Worm (Caenorhabditis elegans) whole organism, young adult: Measurements from ENCODE around the gene cah-2.

Experiments used
- F23B12.7 ChIP-seq: sonication (generic microtip); optimal IDR thresholded peaks from 2 replicates; lab custom pipeline; 2017; ENCODE audit warnings: missing genetic modification characterization, mild to moderate bottlenecking, missing compliant biosample characterization, antibody characterized with exemption, moderate library complexity; ENCODE audit not compliant: insufficient read depth
- F49E8.2 ChIP-seq: sonication (generic microtip); optimal IDR thresholded peaks from 3 replicates; lab custom pipeline; 2017; ENCODE audit warnings: missing genetic modification characterization, mild to moderate bottlenecking, missing compliant biosample characterization, antibody characterized with exemption, moderate library complexity; ENCODE audit not compliant: insufficient read depth
- akir-1 ChIP-seq: fragments of 200-800 bp; sonication (Bioruptor generic); optimal IDR thresholded peaks from 2 replicates; lab custom pipeline; 2018; ENCODE audit warnings: mild to moderate bottlenecking, missing genetic modification characterization, moderate library complexity, missing compliant biosample characterization
- ama-1 ChIP-seq, 3 experiments: fragments of 150-350 bp in 1 of 3; sonication (generic microtip) in 2 of 3; optimal IDR thresholded peaks; 2 replicates each; lab custom pipeline; 2014 to 2018; ENCODE audit warnings: missing biosample characterization in 2 of 3, missing genetic modification characterization in 2 of 3, missing genetic modification reagents in 2 of 3
- aptf-3 ChIP-seq: fragments of 200-800 bp; sonication (Bioruptor generic); IDR thresholded peaks from 2 replicates; pipeline ENCODE4 v1.3.6; 2022; ENCODE audit warnings: missing genetic modification characterization, missing compliant biosample characterization
- attf-5 ChIP-seq: fragments of 200-800 bp; sonication (Bioruptor generic); optimal IDR thresholded peaks from 2 replicates; lab custom pipeline; 2018; ENCODE audit warnings: mild to moderate bottlenecking, missing genetic modification characterization, missing compliant biosample characterization
- hlh-12 ChIP-seq: sonication (generic microtip); optimal IDR thresholded peaks from 2 replicates; lab custom pipeline; 2016; ENCODE audit warnings: missing genetic modification characterization, missing compliant biosample characterization
- mcd-1 ChIP-seq: fragments of 200-800 bp; sonication (Bioruptor generic); IDR thresholded peaks from 2 replicates; pipeline ENCODE4 v1.3.6; 2022; ENCODE audit warnings: missing genetic modification reagents, missing genetic modification characterization, missing compliant biosample characterization
- nhr-90 ChIP-seq: sonication (generic microtip); optimal IDR thresholded peaks from 2 replicates; lab custom pipeline; 2016; ENCODE audit warnings: missing genotype, mild to moderate bottlenecking, missing genetic modification characterization, missing compliant biosample characterization
- pbrm-1 ChIP-seq: fragments of 200-800 bp; sonication (Bioruptor generic); IDR thresholded peaks from 2 replicates; pipeline ENCODE4 v1.3.6; 2022; ENCODE audit warnings: missing genetic modification reagents, missing genetic modification characterization, missing compliant biosample characterization
- snpc-4 ChIP-seq, 5 experiments: fragments of 150-350 bp in 1 of 5; sonication (generic microtip) in 4 of 5; optimal IDR thresholded peaks; 2 replicates each; lab custom pipeline; 2014 to 2018; ENCODE audit warnings: missing genetic modification characterization in 5 of 5, missing biosample characterization in 3 of 5, antibody characterized with exemption in 2 of 5, mild to moderate bottlenecking in 2 of 5, missing compliant biosample characterization in 2 of 5, missing genotype in 2 of 5, moderate library complexity in 2 of 5, missing genetic modification reagents in 1 of 5
- unc-130 ChIP-seq: sonication (generic microtip); optimal IDR thresholded peaks from 2 replicates; lab custom pipeline; 2016; ENCODE audit warnings: missing genetic modification reagents, missing genetic modification characterization, missing compliant biosample characterization

DNA sequence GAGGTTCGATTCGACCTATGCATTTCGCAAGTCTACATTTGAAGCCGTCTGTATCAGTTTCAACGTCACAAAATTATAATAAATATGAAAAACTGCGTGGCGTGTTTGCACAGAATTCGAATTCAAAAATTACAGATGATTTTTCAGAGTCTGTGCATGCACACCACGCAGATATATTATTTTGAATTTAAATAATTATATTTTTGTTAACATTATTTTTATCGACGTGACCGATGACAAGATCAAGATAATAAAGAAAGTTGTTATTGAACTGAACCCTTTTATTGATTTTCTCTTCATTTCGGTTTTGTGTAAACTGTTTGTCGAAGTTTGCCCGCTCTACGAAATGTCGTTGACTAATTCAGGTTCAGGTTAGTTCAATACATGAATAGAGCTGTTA lies 22.1 kb upstream of the cah-2 start, which contains the start of gene C28F5.1:
- TF ChIP-seq nhr-90 (tag; lab: Kevin White, UChicago) (no peak), mcd-1 (GFP tag; lab: Robert Waterston, UW) (no peak), hlh-12 (tag; lab: Kevin White, UChicago) (no peak), aptf-3 (no peak), pbrm-1 (GFP tag; lab: Robert Waterston, UW) (no peak), ama-1 (optimal IDR thresholded peaks at IDR 0.05; lab: Kevin White, UChicago) (no peak), ama-1 (GFP tag; optimal IDR thresholded peaks at IDR 0.05; lab: Kevin White, UChicago) (no peak), attf-5 (GFP tag; lab: Kevin White, UChicago) (no peak), unc-130 (GFP tag; lab: Kevin White, UChicago) (no peak), akir-1 (GFP tag; lab: Kevin White, UChicago) (no peak), F49E8.2 (tag; lab: Kevin White, UChicago) (no peak), F23B12.7 (tag; lab: Kevin White, UChicago) (no peak), snpc-4 (GFP tag; optimal IDR thresholded peaks at IDR 0.05; lab: Kevin White, UChicago) (no peak), snpc-4 (tag; optimal IDR thresholded peaks at IDR 0.05; lab: Kevin White, UChicago) (no peak)
